Fruit fly (Drosophila melanogaster): Measurements from ENCODE around the gene hob.

- TF ChIP-seq CG9948 (tag; optimal IDR thresholded peaks at IDR 0.05) (peak; percentile 58), gl (tag; optimal IDR thresholded peaks at IDR 0.05) (peak; percentile 95), EcR (GFP tag; optimal IDR thresholded peaks at IDR 0.05) (peak; percentile 22), Ets98B (GFP tag; IDR thresholded peaks at IDR 0.05) (peak; percentile 94), CG12605 (GFP tag; IDR thresholded peaks at IDR 0.05) (peak; percentile 94), CG15710 (tag; optimal IDR thresholded peaks at IDR 0.05) (peak; percentile 76), Snoo (tag; optimal IDR thresholded peaks at IDR 0.05) (peak; percentile 97)
Observed at dm6 chr3L:3192912-3193311, 25.8 kb downstream of the hob start, which contains the start of gene Hsp83.

All from whole organism, pupa.